Fruit fly (Drosophila melanogaster) whole organism, wandering third instar larva: Measurements from ENCODE around the gene CG31253.

ENCODE experiments used
- Dfd ChIP-seq: fragments of >200 bp; optimal IDR thresholded peaks from 2 replicates; lab custom pipeline; 2017; ENCODE audit warnings: missing biosample characterization, missing genetic modification characterization
- Hr78 ChIP-seq: fragments of >200 bp; optimal IDR thresholded peaks from 2 replicates; lab custom pipeline; 2017; ENCODE audit warnings: missing biosample characterization, missing genetic modification characterization
- Mio ChIP-seq: sonication (Bioruptor generic); optimal IDR thresholded peaks from 2 replicates; lab custom pipeline; 2016; ENCODE audit warnings: missing biosample characterization, missing genetic modification characterization
- Myc ChIP-seq: fragments of >200 bp; optimal IDR thresholded peaks from 2 replicates; lab custom pipeline; 2017
- N ChIP-seq: fragments of >200 bp; optimal IDR thresholded peaks from 2 replicates; lab custom pipeline; 2018; ENCODE audit warnings: missing biosample characterization, missing external identifiers, missing genetic modification characterization
- Sp1 ChIP-seq: fragments of 200-800 bp; sonication (Bioruptor generic); optimal IDR thresholded peaks from 3 replicates; lab custom pipeline; 2019; ENCODE audit warnings: missing biosample characterization, mild to moderate bottlenecking, missing genetic modification characterization, moderate library complexity
- h ChIP-seq: fragments of 200-800 bp; sonication (Bioruptor generic); optimal IDR thresholded peaks from 3 replicates; lab custom pipeline; 2016; ENCODE audit warnings: missing biosample characterization, mild to moderate bottlenecking, missing genetic modification characterization
- lola ChIP-seq: fragments of >200 bp; optimal IDR thresholded peaks from 2 replicates; lab custom pipeline; 2017; ENCODE audit warnings: missing biosample characterization, missing genetic modification characterization

DNA sequence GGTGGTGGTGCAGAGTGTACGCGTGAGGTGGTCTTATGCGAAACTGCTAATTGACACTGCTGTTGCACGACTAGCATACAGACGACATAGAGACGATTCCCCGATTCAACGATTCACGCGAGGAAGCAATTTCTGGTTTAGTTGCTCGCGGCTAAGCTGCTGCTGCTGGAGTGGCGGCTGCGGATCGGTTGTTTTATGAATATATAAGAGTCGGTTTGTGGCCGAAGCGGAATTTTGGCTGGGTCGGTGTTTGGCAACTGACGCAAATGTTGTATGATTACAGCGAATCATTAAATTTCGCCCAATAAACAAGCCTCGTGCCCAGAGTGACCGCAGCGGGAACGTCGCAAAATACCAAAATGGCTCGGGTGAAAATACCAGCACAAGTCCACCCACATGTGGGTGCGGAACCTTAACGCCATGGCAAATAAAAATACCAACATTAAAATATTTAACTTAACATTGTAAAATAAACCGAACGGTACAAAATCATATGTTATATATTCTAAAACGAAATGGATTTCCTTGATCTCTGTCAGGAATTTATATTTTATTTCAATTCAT, 12.6 kb downstream of the CG31253 start, which contains the start of gene mfrn:
- TF ChIP-seq Mio (GFP tag; lab: Kevin White, UChicago) (no peak), Hr78 (GFP tag; lab: Kevin White, UChicago) (no peak), N (GFP tag; lab: Kevin White, UChicago) (no peak), lola (GFP tag; lab: Kevin White, UChicago) (no peak), Dfd (GFP tag; lab: Kevin White, UChicago) (no peak), h (GFP tag; lab: Kevin White, UChicago) (no peak), Sp1 (GFP tag; lab: Kevin White, UChicago) (no peak), Myc (lab: Kevin White, UChicago) (peak; percentile 22)
